Worm (Caenorhabditis elegans): ENCODE measurements around the gene srd-51.

Gene srd-51

DNA sequence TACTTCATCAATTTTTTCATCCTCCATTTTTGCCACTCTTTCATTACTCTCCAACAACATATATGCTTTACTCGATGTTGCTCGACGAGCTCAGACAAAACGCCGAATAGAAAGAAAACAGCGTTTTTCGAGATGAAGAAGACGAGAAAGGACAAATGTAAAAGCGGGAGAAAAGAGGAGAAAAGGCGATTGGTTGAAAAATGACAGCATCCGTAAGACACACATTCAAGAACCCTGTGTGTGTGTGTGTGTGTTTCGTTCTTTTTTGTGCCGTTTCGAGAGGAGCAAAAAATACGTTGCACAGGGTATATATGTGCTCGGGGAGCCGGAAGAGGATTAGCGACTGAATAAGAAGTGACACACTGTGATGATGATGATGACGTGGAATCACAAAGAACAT, 9.0 kb upstream of the srd-51 start:
- no peak for TF ChIP-seq C34B4.2 (tag; optimal IDR thresholded peaks at IDR 0.05)
- peak; percentile 50 for TF ChIP-seq lin-14 (GFP tag; optimal IDR thresholded peaks at IDR 0.05)
- TF ChIP-seq efl-1 (optimal IDR thresholded peaks at IDR 0.05), result no peak
- peak in 1 of 2 experiments; percentile 56 for TF ChIP-seq efl-1 (GFP tag; optimal IDR thresholded peaks at IDR 0.05 in 1 of 2)
- TF ChIP-seq lin-39 (tag; optimal IDR thresholded peaks at IDR 0.05), result no peak
- no peak for TF ChIP-seq lsy-2 (tag; optimal IDR thresholded peaks at IDR 0.05)
- TF ChIP-seq fkh-10 (GFP tag; optimal IDR thresholded peaks at IDR 0.05), result peak; percentile 45

ce11 chrX:13481704-13482103, 3.0 kb downstream of the srd-51 start, which contains the start of gene srd-50:
TSS of gene srd-50 (minus strand) at chrX:13481804.
- TF ChIP-seq ces-1 (GFP tag; optimal IDR thresholded peaks at IDR 0.05) (no peak), nhr-12 (tag; optimal IDR thresholded peaks at IDR 0.05) (no peak), unc-62 (GFP tag; optimal IDR thresholded peaks at IDR 0.05) (no peak), mef-2 (tag; optimal IDR thresholded peaks at IDR 0.05) (no peak), rnt-1 (tag; optimal IDR thresholded peaks at IDR 0.05) (no peak), hlh-4 (tag; optimal IDR thresholded peaks at IDR 0.05) (no peak), jun-1 (tag; optimal IDR thresholded peaks at IDR 0.05) (no peak), vab-15 (tag; optimal IDR thresholded peaks at IDR 0.05) (no peak)

DNA sequence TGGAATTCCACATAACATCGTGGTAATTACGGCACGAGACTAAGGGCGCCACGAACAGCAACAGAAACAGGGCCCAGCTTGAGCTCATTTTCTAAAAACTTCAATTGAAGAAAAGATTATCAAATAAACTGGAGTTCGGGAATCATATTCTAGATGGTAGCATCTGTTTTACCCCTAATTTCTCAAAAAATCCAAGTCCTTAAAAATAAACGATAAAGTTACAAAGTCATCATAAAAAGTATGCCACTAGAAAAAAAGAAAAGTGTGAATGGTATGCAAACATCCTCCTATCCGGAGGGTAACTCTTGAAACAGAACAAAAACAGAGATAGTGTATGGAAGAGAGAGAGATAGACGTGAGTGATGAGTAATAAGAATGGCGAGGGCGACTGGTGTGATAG, 7.4 kb downstream of the srd-51 start, which contains the start of gene efn-3:
Gene efn-3 (minus strand): TSS at position 101 of the 400 bp plus-strand sequence.
- TF ChIP-seq hlh-17 (GFP tag; optimal IDR thresholded peaks at IDR 0.05; ENCODE audit: borderline replicate concordance), result no peak
- TF ChIP-seq dsc-1 (tag; optimal IDR thresholded peaks at IDR 0.05), result no peak
- no peak for TF ChIP-seq nhr-85 (tag)
- TF ChIP-seq efl-3 (GFP tag; optimal IDR thresholded peaks at IDR 0.05), result no peak
- no peak for TF ChIP-seq zip-4 (GFP tag; optimal IDR thresholded peaks at IDR 0.05)
- no peak for TF ChIP-seq C16A3.4 (tag; optimal IDR thresholded peaks at IDR 0.05)
- no peak for TF ChIP-seq tlp-1 (tag; optimal IDR thresholded peaks at IDR 0.05)
- TF ChIP-seq ces-1 (GFP tag; optimal IDR thresholded peaks at IDR 0.05), result no peak
- TF ChIP-seq egl-27 (tag; optimal IDR thresholded peaks at IDR 0.05), result no peak
- TF ChIP-seq lin-13 (GFP tag; optimal IDR thresholded peaks at IDR 0.05), result no peak
- no peak for TF ChIP-seq nhr-47 (tag; optimal IDR thresholded peaks at IDR 0.05)
- no peak for TF ChIP-seq rnt-1 (tag; optimal IDR thresholded peaks at IDR 0.05)
- no peak for TF ChIP-seq ama-1 (optimal IDR thresholded peaks at IDR 0.05)
- no peak for TF ChIP-seq snu-23 (GFP tag; optimal IDR thresholded peaks at IDR 0.05)
- no peak for TF ChIP-seq C34B4.2 (tag; optimal IDR thresholded peaks at IDR 0.05)
- TF ChIP-seq unc-30 (tag; optimal IDR thresholded peaks at IDR 0.05), result no peak
- TF ChIP-seq unc-98 (GFP tag; IDR thresholded peaks at IDR 0.05), result no peak
- TF ChIP-seq nhr-84 (tag; optimal IDR thresholded peaks at IDR 0.05), result no peak

- no peak for TF ChIP-seq efl-1 (optimal IDR thresholded peaks at IDR 0.05)
- peak in 1 of 2 experiments; percentile 45 for TF ChIP-seq efl-1 (GFP tag; optimal IDR thresholded peaks at IDR 0.05 in 1 of 2)
- no peak for TF ChIP-seq ceh-82 (tag; optimal IDR thresholded peaks at IDR 0.05)
Observed at ce11 chrX:13471855-13472254, 12.9 kb downstream of the srd-51 start, which contains the start of gene tre-4. TSS of gene tre-4 (plus strand) at chrX:13472155.

DNA sequence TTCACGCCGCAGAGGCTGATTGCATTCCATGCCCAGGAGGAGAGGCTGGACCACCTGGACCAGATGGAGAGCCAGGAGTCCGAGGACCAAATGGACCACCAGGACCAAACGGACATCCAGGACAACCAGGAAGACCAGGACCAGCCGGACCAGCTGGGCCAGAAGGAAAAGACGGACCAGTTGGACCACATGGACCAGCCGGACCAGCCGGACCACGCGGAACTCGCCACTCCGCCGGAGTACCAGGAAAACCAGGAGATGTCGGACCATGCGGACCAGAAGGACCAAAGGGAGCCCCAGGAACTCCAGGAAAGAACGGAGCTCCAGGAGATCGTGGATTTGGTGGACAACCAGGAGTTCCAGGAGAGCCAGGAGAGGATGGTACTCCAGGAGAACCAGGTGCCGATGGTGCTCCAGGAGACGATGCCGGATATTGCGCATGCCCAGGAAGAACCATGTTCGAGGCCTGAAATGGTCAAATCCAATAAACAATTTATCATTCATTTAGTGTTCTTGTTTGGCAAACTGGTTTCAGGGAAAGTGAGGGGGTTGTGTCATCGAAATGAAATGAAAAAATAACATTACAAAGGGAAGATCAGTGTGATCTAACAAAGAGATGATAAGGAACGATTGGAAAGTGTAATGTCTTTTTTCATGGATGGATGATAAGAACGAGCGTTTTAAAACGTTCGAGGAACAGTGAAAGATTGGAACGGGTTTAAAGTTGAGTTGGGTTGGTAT, 14.6 kb downstream of the srd-51 start:
- TF ChIP-seq elt-3 (tag; optimal IDR thresholded peaks at IDR 0.05), result peak in 2 of 6 experiments; percentile 15
- no peak for TF ChIP-seq snu-23 (GFP tag; optimal IDR thresholded peaks at IDR 0.05)
- no peak for TF ChIP-seq tbx-2 (tag; optimal IDR thresholded peaks at IDR 0.05)
- no peak for TF ChIP-seq ceh-82 (tag; optimal IDR thresholded peaks at IDR 0.05)
- no peak for TF ChIP-seq ceh-90 (tag; optimal IDR thresholded peaks at IDR 0.05)
- peak; percentile 83 for TF ChIP-seq blmp-1 (tag; optimal IDR thresholded peaks at IDR 0.05)
- TF ChIP-seq nhr-71 (tag; optimal IDR thresholded peaks at IDR 0.05), result no peak
- TF ChIP-seq Y116A8C.19 (tag; optimal IDR thresholded peaks at IDR 0.05; ENCODE audit: borderline replicate concordance), result no peak
